Worm (Caenorhabditis elegans) whole organism, L4 larva: Measurements from ENCODE around the gene F35D2.2.

Source experiments
- F26F4.8 ChIP-seq: fragments of 200-800 bp; sonication (Bioruptor generic); conservative IDR thresholded peaks from 2 replicates; pipeline ENCODE4 v1.3.6; 2022; ENCODE audit warnings: missing genetic modification characterization, missing compliant biosample characterization
- R02D3.7 ChIP-seq: fragments of 150-350 bp; sonication (generic microtip); optimal IDR thresholded peaks from 3 replicates; lab custom pipeline; 2014; ENCODE audit warnings: missing biosample characterization, missing genetic modification characterization
- T26A8.4 ChIP-seq: fragments of 200-800 bp; sonication (Bioruptor generic); IDR thresholded peaks from 2 replicates; pipeline ENCODE4 v1.3.6; 2022; ENCODE audit warnings: missing genetic modification characterization, missing compliant biosample characterization
- Y105C5A.15 ChIP-seq: fragments of 200-800 bp; sonication (Bioruptor generic); IDR thresholded peaks from 2 replicates; pipeline ENCODE4 v1.3.6; 2022; ENCODE audit warnings: missing genetic modification characterization, missing compliant biosample characterization
- Y75B8A.6 ChIP-seq: fragments of 200-800 bp; sonication (Bioruptor generic); IDR thresholded peaks from 2 replicates; pipeline ENCODE4 v1.3.6; 2022; ENCODE audit warnings: missing genetic modification reagents, missing genetic modification characterization, missing compliant biosample characterization
- aly-2 ChIP-seq: sonication (generic microtip); optimal IDR thresholded peaks from 2 replicates; lab custom pipeline; 2018; ENCODE audit warnings: missing biosample characterization, missing genetic modification characterization
- arid-1 ChIP-seq: fragments of 200-800 bp; sonication (Bioruptor generic); conservative IDR thresholded peaks from 2 replicates; pipeline ENCODE4 v1.3.6; 2022; ENCODE audit warnings: missing genetic modification reagents, missing genetic modification characterization, missing compliant biosample characterization
- attf-4 ChIP-seq: sonication (generic microtip); optimal IDR thresholded peaks from 3 replicates; lab custom pipeline; 2017; ENCODE audit warnings: missing biosample characterization, missing genetic modification characterization
- ceh-32 ChIP-seq: sonication (generic microtip); optimal IDR thresholded peaks from 2 replicates; lab custom pipeline; 2016; ENCODE audit warnings: mild to moderate bottlenecking, missing genetic modification characterization, missing compliant biosample characterization; ENCODE audit not compliant: poor library complexity
- ceh-44 ChIP-seq: fragments of 200-800 bp; sonication (Bioruptor generic); IDR thresholded peaks from 2 replicates; pipeline ENCODE4 v1.3.6; 2022; ENCODE audit warnings: missing genetic modification reagents, missing genetic modification characterization, missing compliant biosample characterization
- ceh-62 ChIP-seq: sonication (generic microtip); optimal IDR thresholded peaks from 2 replicates; lab custom pipeline; 2017; ENCODE audit warnings: missing biosample characterization, missing genetic modification characterization
- ceh-82 ChIP-seq: sonication (generic microtip); optimal IDR thresholded peaks from 2 replicates; lab custom pipeline; 2017; ENCODE audit warnings: missing biosample characterization, missing genetic modification characterization
- ces-1 ChIP-seq: fragments of 150-350 bp; sonication (generic microtip); optimal IDR thresholded peaks from 4 replicates; lab custom pipeline; 2014; ENCODE audit warnings: missing biosample characterization, missing genetic modification reagents, missing genetic modification characterization
- cey-2 ChIP-seq: sonication (generic microtip); optimal IDR thresholded peaks from 3 replicates; lab custom pipeline; 2017; ENCODE audit warnings: missing genetic modification characterization, mild to moderate bottlenecking, missing compliant biosample characterization, antibody characterized with exemption, borderline replicate concordance; ENCODE audit not compliant: insufficient read depth
- ctbp-1 ChIP-seq: fragments of 200-800 bp; sonication (Bioruptor generic); IDR thresholded peaks from 2 replicates; pipeline ENCODE4 v1.3.6; 2022; ENCODE audit warnings: missing genetic modification reagents, missing genetic modification characterization, missing compliant biosample characterization
- daf-12 ChIP-seq: fragments of 150-350 bp; optimal IDR thresholded peaks from 2 replicates; lab custom pipeline; 2014; ENCODE audit warnings: missing biosample characterization, missing genetic modification reagents, missing genetic modification characterization
- daf-19 ChIP-seq: fragments of 200-800 bp; sonication (Bioruptor generic); conservative IDR thresholded peaks from 2 replicates; pipeline ENCODE4 v1.3.6; 2022; ENCODE audit warnings: missing genetic modification characterization, missing compliant biosample characterization
- daf-8 ChIP-seq: fragments of 200-800 bp; sonication (Bioruptor generic); IDR thresholded peaks from 2 replicates; pipeline ENCODE4 v1.3.6; 2022; ENCODE audit warnings: missing genetic modification characterization, missing compliant biosample characterization
- dmd-6 ChIP-seq: fragments of 200-800 bp; sonication (Bioruptor generic); IDR thresholded peaks from 2 replicates; pipeline ENCODE4 v1.3.6; 2022; ENCODE audit warnings: missing genetic modification reagents, missing genetic modification characterization, missing compliant biosample characterization
- dmd-8 ChIP-seq: fragments of 200-800 bp; sonication (Bioruptor generic); IDR thresholded peaks from 2 replicates; pipeline ENCODE4 v1.3.6; 2022; ENCODE audit warnings: missing genetic modification characterization, missing compliant biosample characterization
- dmd-9 ChIP-seq: fragments of 200-800 bp; sonication (Bioruptor generic); IDR thresholded peaks from 2 replicates; pipeline ENCODE4 v1.3.6; 2022; ENCODE audit warnings: missing genetic modification reagents, missing genetic modification characterization, missing compliant biosample characterization
- egl-43 ChIP-seq: fragments of 200-800 bp; sonication (Bioruptor generic); IDR thresholded peaks from 2 replicates; pipeline ENCODE4 v1.3.6; 2022; ENCODE audit warnings: missing genetic modification reagents, missing genetic modification characterization, missing compliant biosample characterization
- hlh-11 ChIP-seq: fragments of 200-800 bp; sonication (Bioruptor generic); optimal IDR thresholded peaks from 2 replicates; lab custom pipeline; 2018; ENCODE audit warnings: mild to moderate bottlenecking, missing genetic modification characterization, missing compliant biosample characterization
- jun-1 ChIP-seq: fragments of 150-350 bp; optimal IDR thresholded peaks from 2 replicates; lab custom pipeline; 2014; ENCODE audit warnings: missing biosample characterization, missing genetic modification reagents, missing genetic modification characterization
- lir-3 ChIP-seq: sonication (generic microtip); optimal IDR thresholded peaks from 2 replicates; lab custom pipeline; 2016; ENCODE audit warnings: mild to moderate bottlenecking, missing genetic modification characterization, missing compliant biosample characterization
- madf-5 ChIP-seq, 2 experiments: fragments of 200-800 bp; sonication (Bioruptor generic); IDR thresholded peaks; 2 replicates each; pipeline ENCODE4 v1.3.6; 2022; ENCODE audit warnings: missing compliant biosample characterization in 2 of 2, missing genetic modification characterization in 2 of 2
- mxl-2 ChIP-seq: fragments of 200-800 bp; sonication (Bioruptor generic); conservative IDR thresholded peaks from 2 replicates; pipeline ENCODE4 v1.3.6; 2022; ENCODE audit warnings: missing genetic modification reagents, missing genetic modification characterization, missing compliant biosample characterization
- mxl-3 ChIP-seq: fragments of 200-800 bp; sonication (Bioruptor generic); optimal IDR thresholded peaks from 2 replicates; lab custom pipeline; 2018; ENCODE audit warnings: mild to moderate bottlenecking, missing genetic modification characterization, missing compliant biosample characterization
- nhr-11 ChIP-seq: fragments of 150-350 bp; optimal IDR thresholded peaks from 2 replicates; lab custom pipeline; 2014; ENCODE audit warnings: missing biosample characterization, missing genetic modification characterization
- nhr-111 ChIP-seq: fragments of 200-800 bp; sonication (Bioruptor generic); optimal IDR thresholded peaks from 2 replicates; lab custom pipeline; 2018; ENCODE audit warnings: mild to moderate bottlenecking, missing genetic modification characterization, missing compliant biosample characterization
- nhr-42 ChIP-seq: fragments of 200-800 bp; sonication (Bioruptor generic); IDR thresholded peaks from 2 replicates; pipeline ENCODE4 v1.3.6; 2022; ENCODE audit warnings: missing genetic modification characterization, missing compliant biosample characterization
- nhr-48 ChIP-seq: sonication (generic microtip); optimal IDR thresholded peaks from 2 replicates; lab custom pipeline; 2016; ENCODE audit warnings: mild to moderate bottlenecking, missing genetic modification characterization, missing compliant biosample characterization
- nhr-6 ChIP-seq: fragments of 150-350 bp; optimal IDR thresholded peaks from 2 replicates; lab custom pipeline; 2014; ENCODE audit warnings: missing biosample characterization, missing genetic modification characterization
- nhr-76 ChIP-seq: fragments of 150-350 bp; optimal IDR thresholded peaks from 2 replicates; lab custom pipeline; 2014; ENCODE audit warnings: missing biosample characterization, missing genetic modification characterization
- pha-4 ChIP-seq, 2 experiments: fragments of 150-350 bp in 1 of 2; fragments of 200-800 bp in 1 of 2; sonication (Bioruptor generic) in 1 of 2; IDR thresholded peaks in 1 of 2; optimal IDR thresholded peaks in 1 of 2; 2 replicates each; pipeline versions ENCODE4 v1.3.6 to Lab custom; 2014 to 2022; ENCODE audit warnings: missing genetic modification characterization in 2 of 2, missing genetic modification reagents in 2 of 2, missing biosample characterization in 1 of 2, missing compliant biosample characterization in 1 of 2
- php-3 ChIP-seq: fragments of 200-800 bp; sonication (Bioruptor generic); IDR thresholded peaks from 2 replicates; pipeline ENCODE4 v1.3.6; 2022; ENCODE audit warnings: missing genetic modification reagents, missing genetic modification characterization, missing compliant biosample characterization
- pqm-1 ChIP-seq: sonication (generic microtip); optimal IDR thresholded peaks from 2 replicates; lab custom pipeline; 2017; ENCODE audit warnings: missing biosample characterization, missing genetic modification characterization
- rbr-2 ChIP-seq: sonication (generic microtip); optimal IDR thresholded peaks from 2 replicates; lab custom pipeline; 2016; ENCODE audit warnings: missing genotype, missing genetic modification characterization, missing compliant biosample characterization
- sdz-12 ChIP-seq: fragments of 200-800 bp; sonication (Bioruptor generic); optimal IDR thresholded peaks from 2 replicates; lab custom pipeline; 2018; ENCODE audit warnings: mild to moderate bottlenecking, missing genetic modification characterization, missing compliant biosample characterization
- set-16 ChIP-seq: fragments of 200-800 bp; sonication (Bioruptor generic); IDR thresholded peaks from 2 replicates; pipeline ENCODE4 v1.3.6; 2022; ENCODE audit warnings: missing genetic modification reagents, missing genetic modification characterization, missing compliant biosample characterization
- skn-1 ChIP-seq: fragments of 150-350 bp; optimal IDR thresholded peaks from 2 replicates; lab custom pipeline; 2014; ENCODE audit warnings: missing biosample characterization, missing genetic modification characterization
- spr-3 ChIP-seq: fragments of 200-800 bp; sonication (Bioruptor generic); optimal IDR thresholded peaks from 2 replicates; lab custom pipeline; 2018; ENCODE audit warnings: mild to moderate bottlenecking, missing genetic modification characterization, missing compliant biosample characterization
- tag-97 ChIP-seq: fragments of 200-800 bp; sonication (Bioruptor generic); IDR thresholded peaks from 2 replicates; pipeline ENCODE4 v1.3.6; 2022; ENCODE audit warnings: missing genetic modification characterization, missing compliant biosample characterization
- unc-39 ChIP-seq: sonication (generic microtip); optimal IDR thresholded peaks from 2 replicates; lab custom pipeline; 2017; ENCODE audit warnings: missing biosample characterization, missing genetic modification characterization
- zag-1 ChIP-seq: fragments of 150-350 bp; optimal IDR thresholded peaks from 2 replicates; lab custom pipeline; 2014; ENCODE audit warnings: missing biosample characterization, missing genetic modification characterization
- zfp-3 ChIP-seq: fragments of 200-800 bp; sonication (Bioruptor generic); conservative IDR thresholded peaks from 2 replicates; pipeline ENCODE4 v1.3.6; 2022; ENCODE audit warnings: missing genetic modification reagents, missing genetic modification characterization, missing compliant biosample characterization
- zip-11 ChIP-seq: fragments of 200-800 bp; sonication (Bioruptor generic); IDR thresholded peaks from 2 replicates; pipeline ENCODE4 v1.3.6; 2022; ENCODE audit warnings: missing genetic modification characterization, missing compliant biosample characterization
- zip-2 ChIP-seq: fragments of 150-350 bp; optimal IDR thresholded peaks from 2 replicates; lab custom pipeline; 2014; ENCODE audit warnings: missing biosample characterization, missing genetic modification characterization

Gene F35D2.2

ce11 chrII:7528210-7528609, 46.0 kb upstream of the F35D2.2 start (continued):
- TF ChIP-seq ces-1 (GFP tag; lab: Kevin White, UChicago) (no peak), hlh-11 (peak; percentile 96), nhr-42 (GFP tag; lab: Robert Waterston, UW) (no peak), ceh-32 (tag; lab: Kevin White, UChicago) (no peak), daf-12 (tag; lab: Kevin White, UChicago) (no peak), dmd-9 (GFP tag; lab: Robert Waterston, UW) (no peak), madf-5 (GFP tag; IDR thresholded peaks at IDR 0.05; lab: Robert Waterston, UW) (no peak), mxl-3 (peak; percentile 78), T26A8.4 (GFP tag; lab: Robert Waterston, UW) (no peak), aly-2 (tag; lab: Kevin White, UChicago) (no peak)

ce11 chrII:7529078-7529683, 45.1 kb upstream of the F35D2.2 start, which contains the start of gene ZK1290.5:
ZK1290.5 (plus strand) TSS chrII:7529643.
- peak; percentile 86 for TF ChIP-seq pha-4 (GFP tag; IDR thresholded peaks at IDR 0.05; lab: Robert Waterston, UW)
- peak; percentile 61 for TF ChIP-seq pha-4 (tag; optimal IDR thresholded peaks at IDR 0.05; lab: Kevin White, UChicago)
- TF ChIP-seq mxl-3, result peak; percentile 52
- no peak for TF ChIP-seq daf-19
- no peak for TF ChIP-seq ces-1 (GFP tag; lab: Kevin White, UChicago)
- TF ChIP-seq zip-11, result no peak
- no peak for TF ChIP-seq daf-12 (tag; lab: Kevin White, UChicago)
- peak; percentile 99 for TF ChIP-seq dmd-6 (GFP tag; lab: Robert Waterston, UW)
- no peak for TF ChIP-seq zag-1 (tag; lab: Kevin White, UChicago)
- TF ChIP-seq nhr-48 (tag; lab: Kevin White, UChicago), result peak; percentile 98
- TF ChIP-seq lir-3 (tag; lab: Kevin White, UChicago), result no peak
- TF ChIP-seq aly-2 (tag; lab: Kevin White, UChicago), result no peak
- peak; percentile 83 for TF ChIP-seq zfp-3 (GFP tag; lab: Robert Waterston, UW)
- peak; percentile 91 for TF ChIP-seq php-3 (GFP tag; lab: Robert Waterston, UW)
- TF ChIP-seq set-16 (GFP tag; lab: Robert Waterston, UW), result peak; percentile 36; the same call in 1 of the 2 replicates
- no peak for TF ChIP-seq jun-1 (tag; lab: Kevin White, UChicago)
- TF ChIP-seq nhr-11 (tag; lab: Kevin White, UChicago), result peak; percentile 89
- TF ChIP-seq nhr-76 (tag; lab: Kevin White, UChicago), result peak; percentile 63
- no peak for TF ChIP-seq dmd-8 (GFP tag; lab: Robert Waterston, UW)
- no peak for TF ChIP-seq nhr-111
- TF ChIP-seq ctbp-1 (GFP tag; lab: Robert Waterston, UW), result peak; percentile 75
- no peak for TF ChIP-seq ceh-62 (tag; lab: Kevin White, UChicago)
- TF ChIP-seq egl-43 (GFP tag; lab: Robert Waterston, UW), result no peak
- TF ChIP-seq tag-97 (GFP tag; lab: Robert Waterston, UW), result no peak
- TF ChIP-seq F26F4.8 (GFP tag; lab: Robert Waterston, UW), result no peak
- no peak for TF ChIP-seq ceh-44 (GFP tag; lab: Robert Waterston, UW)
- no peak for TF ChIP-seq sdz-12
- TF ChIP-seq Y75B8A.6 (GFP tag; lab: Robert Waterston, UW), result 0 out of 2 replicates have a peak, but pooled peaks have one; percentile 31
- no peak for TF ChIP-seq ceh-82
- TF ChIP-seq R02D3.7 (tag; lab: Kevin White, UChicago), result no peak
- no peak for TF ChIP-seq spr-3
- TF ChIP-seq mxl-2, result peak; percentile 98
- TF ChIP-seq ceh-32 (tag; lab: Kevin White, UChicago), result no peak
- peak; percentile 40 for TF ChIP-seq zip-2
- TF ChIP-seq arid-1, result no peak
- peak; percentile 72 for TF ChIP-seq cey-2
- TF ChIP-seq unc-39, result no peak
- no peak for TF ChIP-seq daf-8 (GFP tag; lab: Robert Waterston, UW)
- peak; percentile 3 for TF ChIP-seq pqm-1 (tag; lab: Kevin White, UChicago)
- no peak for TF ChIP-seq attf-4 (tag; lab: Kevin White, UChicago)
- TF ChIP-seq nhr-6 (tag; lab: Kevin White, UChicago), result no peak
- TF ChIP-seq T26A8.4 (GFP tag; lab: Robert Waterston, UW), result peak; percentile 71
- TF ChIP-seq skn-1 (tag; lab: Kevin White, UChicago), result no peak
- peak; percentile 67 for TF ChIP-seq rbr-2 (tag; lab: Kevin White, UChicago)
- no peak for TF ChIP-seq Y105C5A.15 (GFP tag; lab: Robert Waterston, UW)
